Worm (Caenorhabditis elegans): Measurements from ENCODE around the gene dim-1.

DNA sequence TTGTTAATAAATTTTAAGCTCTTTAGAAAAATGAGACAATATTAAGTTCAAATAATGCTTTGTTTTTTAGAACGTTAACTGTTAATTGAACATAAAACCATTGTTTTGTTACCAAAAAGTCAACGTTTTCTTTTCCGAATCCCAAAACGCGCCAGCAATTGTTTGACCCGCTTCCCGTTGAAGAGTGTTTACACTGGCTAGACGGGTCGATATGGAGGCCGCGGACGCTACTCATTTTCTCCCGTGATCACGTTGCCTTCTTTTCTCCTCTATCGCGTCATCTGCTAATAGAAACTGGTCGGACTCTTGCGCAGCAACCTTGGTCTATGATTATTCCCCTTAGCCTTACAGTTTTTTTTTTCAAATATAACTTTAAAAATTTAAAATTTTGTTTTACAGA is 28.9 kb downstream of the dim-1 start, which contains the start of gene C34D10.1:
- TF ChIP-seq mab-5 (tag; optimal IDR thresholded peaks at IDR 0.05) (no peak), ztf-11 (tag; optimal IDR thresholded peaks at IDR 0.05) (no peak)

Data from whole organism, mixed stage, embryonic.